Worm (Caenorhabditis elegans): Measurements from ENCODE around the gene epg-4.

DNA sequence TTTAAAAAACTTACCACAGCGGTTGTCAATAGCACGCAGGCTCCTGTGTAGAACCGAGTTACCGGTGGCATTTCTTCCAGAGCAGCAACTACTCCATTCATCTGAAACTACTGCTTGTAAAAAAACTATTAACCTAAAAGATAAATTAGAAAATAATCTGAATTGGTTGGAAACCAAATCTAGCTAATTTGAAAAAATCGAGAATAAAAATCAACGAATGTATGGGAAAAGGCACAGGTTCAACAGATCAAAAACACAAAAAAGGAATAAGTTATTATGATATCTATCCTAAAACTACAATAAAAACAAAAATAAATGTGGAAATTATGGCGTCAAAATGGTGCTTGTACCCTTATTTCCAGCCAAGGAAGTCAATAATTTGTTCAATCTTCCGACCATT lies 41.1 kb downstream of the epg-4 start, which contains the start of gene der-2:
- TF ChIP-seq unc-86 (tag; optimal IDR thresholded peaks at IDR 0.05): no peak
- TF ChIP-seq nhr-84 (tag; optimal IDR thresholded peaks at IDR 0.05): no peak
- TF ChIP-seq fos-1 (tag; optimal IDR thresholded peaks at IDR 0.05): no peak
- no peak for TF ChIP-seq tbx-2 (tag; optimal IDR thresholded peaks at IDR 0.05)
- no peak for TF ChIP-seq nhr-90 (tag; optimal IDR thresholded peaks at IDR 0.05; ENCODE audit: poor library complexity)
